Worm (Caenorhabditis elegans) whole organism, L3 larva: ENCODE measurements around the gene F14H3.4.

Experiments used
- aly-2 ChIP-seq: fragments of 150-350 bp; optimal IDR thresholded peaks from 2 replicates; lab custom pipeline; 2014; ENCODE audit warnings: missing biosample characterization, missing genetic modification characterization
- ama-1 ChIP-seq: fragments of 150-350 bp; optimal IDR thresholded peaks from 2 replicates; lab custom pipeline; 2018
- ceh-16 ChIP-seq: sonication (generic microtip); optimal IDR thresholded peaks from 2 replicates; lab custom pipeline; 2017; ENCODE audit warnings: missing biosample characterization, missing genetic modification characterization
- ceh-28 ChIP-seq: fragments of 150-350 bp; optimal IDR thresholded peaks from 2 replicates; lab custom pipeline; 2014; ENCODE audit warnings: missing biosample characterization, missing genetic modification reagents, missing genetic modification characterization
- ceh-82 ChIP-seq: fragments of 150-350 bp; optimal IDR thresholded peaks from 2 replicates; lab custom pipeline; 2014; ENCODE audit warnings: missing biosample characterization, missing genetic modification characterization
- ceh-9 ChIP-seq: sonication (generic microtip); optimal IDR thresholded peaks from 2 replicates; lab custom pipeline; 2018; ENCODE audit warnings: missing biosample characterization, missing genetic modification characterization
- daf-12 ChIP-seq: fragments of 150-350 bp; optimal IDR thresholded peaks from 2 replicates; lab custom pipeline; 2014; ENCODE audit warnings: missing biosample characterization, missing genetic modification reagents, missing genetic modification characterization
- egl-27 ChIP-seq: sonication (generic microtip); optimal IDR thresholded peaks from 4 replicates; lab custom pipeline; 2017; ENCODE audit warnings: missing biosample characterization, missing genetic modification reagents, missing genetic modification characterization
- egl-5 ChIP-seq: fragments of 150-350 bp; optimal IDR thresholded peaks from 2 replicates; lab custom pipeline; 2017; ENCODE audit warnings: missing biosample characterization, missing genetic modification reagents, missing genetic modification characterization, inconsistent platforms
- elt-1 ChIP-seq: fragments of 150-350 bp; optimal IDR thresholded peaks from 2 replicates; lab custom pipeline; 2014; ENCODE audit warnings: missing biosample characterization, missing genetic modification characterization
- elt-2 ChIP-seq: sonication (generic microtip); optimal IDR thresholded peaks from 2 replicates; lab custom pipeline; 2016; ENCODE audit warnings: missing genetic modification reagents, mild to moderate bottlenecking, missing genetic modification characterization, missing compliant biosample characterization
- eor-1 ChIP-seq, 2 experiments: fragments of 150-350 bp; optimal IDR thresholded peaks; 2 replicates each; lab custom pipeline; 2014 to 2018; ENCODE audit warnings: missing biosample characterization in 2 of 2, missing genetic modification characterization in 2 of 2
- fkh-10 ChIP-seq: sonication (generic microtip); optimal IDR thresholded peaks from 2 replicates; lab custom pipeline; 2017; ENCODE audit warnings: missing biosample characterization, missing genetic modification reagents, missing genetic modification characterization
- fkh-2 ChIP-seq: fragments of 150-350 bp; optimal IDR thresholded peaks from 2 replicates; lab custom pipeline; 2014; ENCODE audit warnings: missing biosample characterization, missing genetic modification reagents, missing genetic modification characterization
- fos-1 ChIP-seq: fragments of 150-350 bp; optimal IDR thresholded peaks from 2 replicates; lab custom pipeline; 2014; ENCODE audit warnings: missing biosample characterization, missing genetic modification characterization
- hmg-11 ChIP-seq: sonication (generic microtip); optimal IDR thresholded peaks from 2 replicates; lab custom pipeline; 2016; ENCODE audit warnings: missing genetic modification characterization, missing compliant biosample characterization
- jun-1 ChIP-seq: fragments of 150-350 bp; optimal IDR thresholded peaks from 2 replicates; lab custom pipeline; 2014; ENCODE audit warnings: missing biosample characterization, missing genetic modification reagents, missing genetic modification characterization
- lin-15B ChIP-seq: fragments of 150-350 bp; optimal IDR thresholded peaks from 2 replicates; lab custom pipeline; 2014; ENCODE audit warnings: missing biosample characterization, missing genetic modification characterization
- lin-39 ChIP-seq: fragments of 150-350 bp; optimal IDR thresholded peaks from 2 replicates; lab custom pipeline; 2018; ENCODE audit warnings: missing biosample characterization, missing genetic modification reagents, missing genetic modification characterization
- mdl-1 ChIP-seq: fragments of 150-350 bp; optimal IDR thresholded peaks from 2 replicates; lab custom pipeline; 2014; ENCODE audit warnings: missing biosample characterization, missing genetic modification characterization
- mml-1 ChIP-seq: fragments of 150-350 bp; sonication (generic microtip); optimal IDR thresholded peaks from 3 replicates; lab custom pipeline; 2014; ENCODE audit warnings: missing biosample characterization, missing genetic modification characterization
- nfya-1 ChIP-seq: sonication (generic microtip); optimal IDR thresholded peaks from 2 replicates; lab custom pipeline; 2017; ENCODE audit warnings: missing genetic modification characterization, mild to moderate bottlenecking, missing compliant biosample characterization, antibody characterized with exemption, moderate library complexity; ENCODE audit not compliant: insufficient read depth
- nhr-11 ChIP-seq: fragments of 150-350 bp; optimal IDR thresholded peaks from 2 replicates; lab custom pipeline; 2014; ENCODE audit warnings: missing biosample characterization, missing genetic modification characterization
- nhr-12 ChIP-seq: fragments of 150-350 bp; optimal IDR thresholded peaks from 2 replicates; lab custom pipeline; 2014; ENCODE audit warnings: missing biosample characterization, missing genetic modification characterization
- nhr-25 ChIP-seq: sonication (generic microtip); optimal IDR thresholded peaks from 2 replicates; lab custom pipeline; 2017; ENCODE audit warnings: missing biosample characterization, missing genetic modification characterization
- nhr-43 ChIP-seq: sonication (generic microtip); optimal IDR thresholded peaks from 2 replicates; lab custom pipeline; 2016; ENCODE audit warnings: mild to moderate bottlenecking, missing genetic modification characterization, missing compliant biosample characterization; ENCODE audit not compliant: poor library complexity, severe bottlenecking
- nhr-67 ChIP-seq: fragments of 150-350 bp; optimal IDR thresholded peaks from 2 replicates; lab custom pipeline; 2014; ENCODE audit warnings: missing biosample characterization, missing genetic modification characterization
- nhr-76 ChIP-seq: fragments of 150-350 bp; sonication (generic microtip); optimal IDR thresholded peaks from 5 replicates; lab custom pipeline; 2014; ENCODE audit warnings: missing biosample characterization, missing genetic modification characterization
- pha-4 ChIP-seq: fragments of 150-350 bp; optimal IDR thresholded peaks from 2 replicates; lab custom pipeline; 2014; ENCODE audit warnings: missing biosample characterization, missing genetic modification reagents, missing genetic modification characterization
- pqm-1 ChIP-seq: fragments of 150-350 bp; optimal IDR thresholded peaks from 2 replicates; lab custom pipeline; 2017; ENCODE audit warnings: missing biosample characterization, missing genetic modification characterization, inconsistent platforms
- sea-2 ChIP-seq: fragments of 150-350 bp; sonication (generic microtip); optimal IDR thresholded peaks from 4 replicates; lab custom pipeline; 2014; ENCODE audit warnings: missing biosample characterization, missing genetic modification reagents, missing genetic modification characterization
- snpc-4 ChIP-seq: fragments of 150-350 bp; optimal IDR thresholded peaks from 2 replicates; lab custom pipeline; 2014; ENCODE audit warnings: missing biosample characterization, missing genetic modification characterization
- tbx-2 ChIP-seq: sonication (generic microtip); optimal IDR thresholded peaks from 2 replicates; lab custom pipeline; 2016; ENCODE audit warnings: mild to moderate bottlenecking, missing genetic modification characterization, missing compliant biosample characterization
- unc-39 ChIP-seq: sonication (generic microtip); optimal IDR thresholded peaks from 4 replicates; lab custom pipeline; 2017; ENCODE audit warnings: missing biosample characterization, missing genetic modification characterization
- unc-62 ChIP-seq: fragments of 150-350 bp; sonication (generic microtip); optimal IDR thresholded peaks from 4 replicates; lab custom pipeline; 2014; ENCODE audit warnings: missing biosample characterization, missing genetic modification reagents, missing genetic modification characterization
- zag-1 ChIP-seq: fragments of 150-350 bp; optimal IDR thresholded peaks from 2 replicates; lab custom pipeline; 2014; ENCODE audit warnings: missing biosample characterization, missing genetic modification characterization
- ztf-4 ChIP-seq: fragments of 150-350 bp; optimal IDR thresholded peaks from 2 replicates; lab custom pipeline; 2014; ENCODE audit warnings: missing biosample characterization, missing genetic modification characterization

The F14H3.4 gene

ce11 chrV:16047508-16047907 is 7.4 kb downstream of the F14H3.4 start, which contains the start of gene str-198:
Gene str-198 (plus strand): TSS chrV:16047808.
- TF ChIP-seq sea-2 (no peak), mdl-1 (tag; lab: Kevin White, UChicago) (no peak), jun-1 (tag; lab: Kevin White, UChicago) (no peak), nhr-43 (tag; lab: Kevin White, UChicago) (no peak), nhr-25 (tag; lab: Kevin White, UChicago) (no peak), fos-1 (no peak), lin-15B (tag; lab: Kevin White, UChicago) (no peak), nhr-12 (tag; lab: Kevin White, UChicago) (no peak), zag-1 (tag; lab: Kevin White, UChicago) (no peak), ceh-9 (tag; lab: Kevin White, UChicago) (no peak), eor-1 (tag; optimal IDR thresholded peaks at IDR 0.05; lab: Kevin White, UChicago) (no peak), ama-1 (lab: Kevin White, UChicago) (no peak), nhr-67 (tag; lab: Kevin White, UChicago) (no peak), mml-1 (tag; lab: Kevin White, UChicago) (no peak)
- TF ChIP-seq, all 47 proteins: peak for 0

ce11 chrV:16047052-16047451 is 7.8 kb downstream of the F14H3.4 start:
- TF ChIP-seq ztf-4 (tag; lab: Kevin White, UChicago) (no peak), tbx-2 (no peak), lin-15B (tag; lab: Kevin White, UChicago) (no peak), unc-39 (no peak), fos-1 (no peak), eor-1 (tag; optimal IDR thresholded peaks at IDR 0.05; lab: Kevin White, UChicago) (no peak), ceh-82 (tag; lab: Kevin White, UChicago) (no peak), nhr-76 (tag; lab: Kevin White, UChicago) (no peak), mdl-1 (tag; lab: Kevin White, UChicago) (no peak), fkh-2 (tag; lab: Kevin White, UChicago) (no peak), nfya-1 (tag; lab: Kevin White, UChicago) (no peak), egl-27 (tag; lab: Kevin White, UChicago) (no peak), hmg-11 (tag; lab: Kevin White, UChicago) (no peak), nhr-25 (tag; lab: Kevin White, UChicago) (no peak), elt-2 (tag; lab: Kevin White, UChicago) (no peak)

DNA sequence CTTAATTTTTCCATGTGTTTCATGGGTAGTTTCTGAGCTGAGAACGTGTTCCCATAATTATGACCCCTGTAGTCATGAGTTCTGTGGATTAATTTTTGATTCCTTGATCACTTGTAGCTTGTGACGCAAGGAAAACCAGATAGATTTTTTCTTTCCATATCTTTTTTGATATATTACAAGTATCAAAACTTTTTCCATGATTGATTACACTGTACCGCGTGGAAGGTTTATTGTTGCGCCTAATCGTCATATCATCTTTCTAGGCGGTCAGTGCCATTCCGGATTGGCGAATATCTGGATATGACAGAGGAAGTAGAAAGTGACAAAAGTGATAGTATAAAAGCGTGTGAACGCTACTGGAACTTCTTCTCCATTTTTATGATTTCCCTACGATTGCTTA is 8.3 kb downstream of the F14H3.4 start, which contains the start of gene ZK285.2:
Gene ZK285.2 (plus strand): TSS at position 301 of the 400 bp plus-strand sequence.
- TF ChIP-seq fos-1: no peak
- no peak for TF ChIP-seq lin-39 (tag; lab: Kevin White, UChicago)
- TF ChIP-seq unc-39: no peak
- TF ChIP-seq nhr-76 (tag; lab: Kevin White, UChicago): no peak
- no peak for TF ChIP-seq pqm-1 (tag; lab: Kevin White, UChicago)
- TF ChIP-seq fkh-2 (tag; lab: Kevin White, UChicago): no peak
- no peak for TF ChIP-seq ceh-16
- no peak for TF ChIP-seq nhr-67 (tag; lab: Kevin White, UChicago)
- TF ChIP-seq pha-4: no peak
- TF ChIP-seq nfya-1 (tag; lab: Kevin White, UChicago): no peak
- TF ChIP-seq nhr-11 (tag; lab: Kevin White, UChicago): no peak
- no peak for TF ChIP-seq ceh-28 (tag; lab: Kevin White, UChicago)
- TF ChIP-seq elt-1: no peak
- no peak for TF ChIP-seq hmg-11 (tag; lab: Kevin White, UChicago)
- TF ChIP-seq fkh-10 (GFP tag; lab: Kevin White, UChicago): no peak

DNA sequence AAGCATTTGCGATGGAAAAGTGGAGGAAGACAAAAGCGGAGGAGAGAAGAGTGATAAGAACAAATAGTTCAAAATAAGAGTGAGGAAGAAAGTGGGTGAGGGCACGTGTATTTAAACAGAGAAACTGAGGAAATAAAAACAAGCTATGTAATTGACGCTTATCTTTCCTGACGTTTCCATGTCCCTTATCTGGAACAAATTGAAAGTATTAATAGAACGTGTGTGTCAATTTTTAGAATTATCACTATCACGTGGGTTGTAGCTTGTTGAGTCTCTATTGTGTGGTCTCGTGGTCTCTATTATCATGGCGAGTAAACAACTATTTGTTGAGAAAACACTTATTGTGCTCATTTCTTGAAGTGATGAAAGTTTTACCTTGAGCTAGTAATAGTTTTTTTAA is 9.0 kb downstream of the F14H3.4 start, which contains the start of gene T10C6.15:
Gene T10C6.15 (minus strand): TSS at position 104 of the 400 bp plus-strand sequence.
- TF ChIP-seq nhr-67 (tag; lab: Kevin White, UChicago): no peak
- no peak for TF ChIP-seq sea-2
- no peak for TF ChIP-seq ceh-82 (tag; lab: Kevin White, UChicago)
- no peak for TF ChIP-seq fkh-10 (GFP tag; lab: Kevin White, UChicago)
- no peak for TF ChIP-seq unc-39
- TF ChIP-seq fos-1: no peak
- no peak for TF ChIP-seq snpc-4 (tag; lab: Kevin White, UChicago)
- no peak for TF ChIP-seq nhr-25 (tag; lab: Kevin White, UChicago)
- peak; percentile 92 for TF ChIP-seq pqm-1 (tag; lab: Kevin White, UChicago)
- no peak for TF ChIP-seq aly-2
- TF ChIP-seq daf-12: no peak
- peak; percentile 99 for TF ChIP-seq elt-2 (tag; lab: Kevin White, UChicago)
- no peak for TF ChIP-seq nhr-76 (tag; lab: Kevin White, UChicago)
- no peak for TF ChIP-seq lin-39 (tag; lab: Kevin White, UChicago)
- TF ChIP-seq pha-4: peak; percentile 90
- TF ChIP-seq nhr-43 (tag; lab: Kevin White, UChicago): peak; percentile 57
- TF ChIP-seq egl-5: no peak
- TF ChIP-seq tbx-2: no peak
- no peak for TF ChIP-seq unc-62 (GFP tag; lab: Kevin White, UChicago)
- TF ChIP-seq jun-1 (tag; lab: Kevin White, UChicago): peak; percentile 82
- TF ChIP-seq, all 47 proteins: peak for 5
